Worm (Caenorhabditis elegans) whole organism, late embryonic: ENCODE results near the gene twk-46.

Experiments
- ceh-48 ChIP-seq: sonication (generic microtip); optimal IDR thresholded peaks from 2 replicates; lab custom pipeline; 2016; ENCODE audit warnings: missing genetic modification characterization, inconsistent platforms, missing compliant biosample characterization
- ceh-9 ChIP-seq: sonication (generic microtip); optimal IDR thresholded peaks from 2 replicates; lab custom pipeline; 2016; ENCODE audit warnings: mild to moderate bottlenecking, missing genetic modification characterization, inconsistent platforms, missing compliant biosample characterization
- ets-4 ChIP-seq: sonication (generic microtip); optimal IDR thresholded peaks from 2 replicates; lab custom pipeline; 2016; ENCODE audit warnings: missing genetic modification characterization, missing compliant biosample characterization

Gene twk-46

DNA sequence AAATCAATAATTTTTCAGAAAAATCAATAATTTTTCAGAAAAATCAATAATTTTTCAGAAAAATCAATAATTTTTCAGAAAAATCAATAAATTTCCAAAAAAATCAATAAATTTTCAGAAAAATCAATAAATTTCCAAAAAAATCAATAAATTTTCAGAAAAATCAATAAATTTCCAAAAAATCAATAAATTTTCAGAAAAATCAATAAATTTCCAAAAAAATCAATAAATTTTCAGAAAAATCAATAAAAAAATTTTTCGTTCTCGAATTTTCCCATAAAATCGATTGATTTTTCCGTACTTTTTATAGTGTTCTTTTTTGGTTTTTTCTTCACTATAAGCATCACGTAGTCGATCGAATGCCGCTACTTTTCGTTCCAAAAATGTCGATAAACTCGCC lies 40.2 kb downstream of the twk-46 start:
- TF ChIP-seq ceh-48 (tag; lab: Kevin White, UChicago), result peak; percentile 43
- TF ChIP-seq, all 69 proteins: peak for 1; not testable (repeated sequence) for 68

DNA sequence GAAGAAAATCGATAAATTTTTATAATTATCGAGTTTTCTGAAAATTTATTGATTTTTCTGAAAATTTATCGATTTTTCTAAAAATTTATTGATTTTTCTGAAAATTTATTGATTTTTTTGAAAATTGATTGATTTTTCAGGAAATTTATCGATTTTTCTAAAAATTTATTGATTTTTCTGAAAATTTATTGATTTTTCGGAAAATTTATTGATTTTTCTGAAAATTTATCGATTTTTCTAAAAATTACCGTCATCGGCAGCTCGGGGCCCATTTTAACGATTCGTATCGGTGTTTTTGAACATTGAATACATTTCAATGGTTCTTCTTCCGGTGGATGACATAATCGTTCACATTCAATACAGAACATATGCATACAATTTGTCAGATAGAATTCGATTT lies 40.7 kb downstream of the twk-46 start:
- TF ChIP-seq ceh-48 (tag; lab: Kevin White, UChicago), result peak; percentile 8

ce11 chrV:19101589-19102201 lies 41.7 kb downstream of the twk-46 start, which contains the start of gene zhp-4:
Gene zhp-4 (minus strand): TSS chrV:19101786.
- TF ChIP-seq ceh-48 (tag; lab: Kevin White, UChicago), result peak; percentile 90
- TF ChIP-seq, all 69 proteins: peak for 1; not testable (repeated sequence) for 68

DNA sequence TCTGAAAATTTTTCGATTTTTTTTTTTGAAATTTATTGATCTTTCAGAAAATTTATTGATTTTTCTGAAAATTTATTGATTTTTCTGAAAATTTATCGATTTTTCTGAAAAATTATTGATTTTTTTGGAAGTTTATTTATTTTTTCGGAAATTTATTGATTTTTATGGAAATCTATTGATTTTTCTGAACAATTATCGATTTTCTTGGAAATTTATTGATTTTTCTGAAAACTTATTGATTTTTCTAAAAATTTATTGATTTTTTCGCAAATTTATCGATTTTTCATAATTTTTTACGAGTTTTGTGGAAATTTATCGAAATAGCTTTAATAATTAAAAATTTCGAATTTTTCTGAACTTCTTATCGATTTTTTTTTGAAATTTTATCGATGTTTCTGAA lies 47.1 kb downstream of the twk-46 start:
- TF ChIP-seq ets-4 (tag; lab: Kevin White, UChicago), result no peak
- peak; percentile 6 for TF ChIP-seq ceh-48 (tag; lab: Kevin White, UChicago)
- TF ChIP-seq ceh-9, result no peak

ce11 chrV:19112590-19112989 lies 52.6 kb downstream of the twk-46 start:
- peak; percentile 70 for TF ChIP-seq ceh-48 (tag; lab: Kevin White, UChicago)
- TF ChIP-seq, all 69 proteins: peak for 1; not testable (repeated sequence) for 68

ce11 chrV:19113639-19114038 lies 53.7 kb downstream of the twk-46 start:
- peak; percentile 62 for TF ChIP-seq ceh-48 (tag; lab: Kevin White, UChicago)
